Fruit fly (Drosophila melanogaster) whole organism, larva: Measurements from ENCODE around the gene Paics.
A peak's percentile ranks its signal among the peaks of the same experiment; 100 is the strongest.

ENCODE experiments used
- noc ChIP-seq: fragments of 200-800 bp; sonication (Bioruptor generic); optimal IDR thresholded peaks from 3 replicates; lab custom pipeline; 2019; ENCODE audit warnings: missing biosample characterization, mild to moderate bottlenecking, missing genetic modification characterization, moderate library complexity

The Paics gene

dm6 chrX:12760466-12761133, at the start of gene Paics:
Gene Paics (minus strand): TSS chrX:12760617.
- TF ChIP-seq noc (tag; lab: Kevin White, UChicago) = peak; percentile 48

DNA sequence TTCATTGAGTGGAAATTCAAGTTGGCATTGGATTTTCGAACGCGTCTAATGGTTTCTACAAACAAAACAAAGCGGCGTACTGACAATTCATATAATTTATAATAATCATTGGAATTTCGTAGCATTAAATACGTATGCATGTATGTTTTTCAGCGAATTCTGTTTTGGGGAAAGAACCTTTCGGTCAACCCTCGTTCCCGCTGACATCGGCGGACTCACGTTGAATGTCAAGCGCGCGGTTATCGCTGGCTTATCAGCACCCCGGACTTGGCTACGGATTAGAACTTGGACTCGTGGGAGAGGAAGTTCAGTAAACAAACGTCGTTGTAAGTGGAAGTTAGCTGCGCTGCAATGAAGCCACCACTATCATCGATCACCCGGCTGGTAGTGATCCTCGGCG, 40.9 kb upstream of the Paics start, which contains the start of gene Nep6:
Nep6 (plus strand) TSS at position 305 of the 400 bp plus-strand sequence.
- TF ChIP-seq noc (tag; lab: Kevin White, UChicago) = no peak

DNA sequence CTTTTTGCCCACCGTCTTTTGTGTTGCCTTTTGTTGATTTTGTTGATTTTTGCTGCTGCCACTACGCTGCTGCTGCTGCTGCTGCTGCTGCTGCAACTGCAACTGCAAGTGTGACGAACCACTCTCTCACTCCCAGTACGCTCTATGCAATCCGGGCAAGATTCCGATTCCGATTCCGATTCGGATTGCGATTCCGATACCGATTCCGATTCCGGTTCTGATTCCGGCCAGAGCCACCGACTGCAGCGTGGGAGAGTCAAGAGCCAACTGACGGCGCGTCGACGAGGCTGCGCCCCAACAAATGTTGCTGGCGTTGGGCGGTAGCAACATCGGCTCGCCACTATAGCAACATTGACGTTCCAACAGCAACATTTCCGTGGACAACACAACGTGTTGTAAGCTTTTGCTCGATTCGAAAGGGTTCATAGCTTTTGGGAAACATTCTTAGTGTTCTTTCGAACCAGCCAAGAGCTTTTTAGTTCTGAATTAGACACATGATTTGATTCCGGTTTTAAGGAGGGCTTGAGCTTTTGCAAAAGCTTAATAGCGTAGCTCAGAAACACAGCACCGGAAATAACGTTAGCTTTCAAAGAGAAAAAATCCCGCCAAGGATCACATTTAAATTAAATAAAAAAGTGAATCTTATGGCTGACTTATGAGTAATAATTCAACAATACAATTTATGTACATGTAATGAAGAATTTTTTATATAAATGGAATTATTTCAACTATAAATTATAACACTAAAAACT, 24.4 kb upstream of the Paics start, which contains the start of gene CG32647:
CG32647 (minus strand) TSS at position 269 of the 752 bp plus-strand sequence.
- no peak for TF ChIP-seq noc (tag; lab: Kevin White, UChicago)

DNA sequence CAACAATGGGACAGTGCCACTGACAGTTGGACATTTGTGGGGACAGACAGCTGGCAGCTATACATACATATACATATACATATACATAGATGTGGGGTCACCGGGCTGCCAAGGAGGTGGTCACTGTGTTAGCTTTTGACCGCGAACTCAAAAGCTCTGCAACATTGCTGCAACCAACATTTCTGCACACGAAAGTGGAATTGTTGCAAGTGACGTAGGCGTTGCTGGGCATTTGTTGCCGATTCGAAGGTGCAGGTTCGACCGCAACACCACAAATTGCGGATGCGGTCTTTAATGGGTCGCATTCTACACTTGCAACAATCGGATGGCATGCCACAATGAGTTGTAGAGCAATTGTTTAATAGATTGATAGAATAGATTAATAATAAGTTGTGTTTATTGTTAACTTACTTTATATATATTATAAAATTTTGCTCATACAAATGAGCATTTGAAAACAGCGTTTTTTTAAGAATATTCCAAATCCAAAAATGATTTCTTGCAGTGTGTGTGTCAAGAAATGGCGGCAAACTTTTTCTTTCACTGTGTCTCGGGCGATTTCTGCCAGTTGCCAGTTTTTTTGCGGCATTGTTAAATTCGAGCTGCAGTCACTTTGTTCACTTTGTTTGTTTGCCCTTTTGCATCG, 17.5 kb upstream of the Paics start:
- no peak for TF ChIP-seq noc (tag; lab: Kevin White, UChicago)

DNA sequence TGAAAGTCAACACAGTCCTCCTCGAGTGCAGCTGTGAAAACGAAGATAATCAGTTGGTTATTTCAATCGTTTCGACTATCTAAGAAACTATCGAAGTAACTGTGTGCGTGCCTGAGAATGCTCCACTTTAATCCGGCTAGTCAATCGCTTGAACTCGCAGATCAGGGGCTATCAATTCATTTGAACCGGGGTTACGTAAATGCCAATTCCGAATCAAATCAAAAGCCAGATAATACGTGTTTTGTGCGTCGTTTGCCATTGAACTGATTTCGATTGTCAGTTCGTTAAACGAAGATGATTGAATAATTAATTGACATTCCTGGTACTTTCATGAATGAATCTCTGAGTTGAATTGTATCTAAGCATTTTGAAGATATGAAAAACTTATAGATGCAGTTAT, 16.8 kb upstream of the Paics start:
- TF ChIP-seq noc (tag; lab: Kevin White, UChicago) = peak; percentile 81

dm6 chrX:12766286-12766685, 5.9 kb upstream of the Paics start:
- no peak for TF ChIP-seq noc (tag; lab: Kevin White, UChicago)

- no peak for TF ChIP-seq noc (tag; lab: Kevin White, UChicago)
These were observed 5.3 kb upstream of the Paics start for dm6 chrX:12765736-12766135.

DNA sequence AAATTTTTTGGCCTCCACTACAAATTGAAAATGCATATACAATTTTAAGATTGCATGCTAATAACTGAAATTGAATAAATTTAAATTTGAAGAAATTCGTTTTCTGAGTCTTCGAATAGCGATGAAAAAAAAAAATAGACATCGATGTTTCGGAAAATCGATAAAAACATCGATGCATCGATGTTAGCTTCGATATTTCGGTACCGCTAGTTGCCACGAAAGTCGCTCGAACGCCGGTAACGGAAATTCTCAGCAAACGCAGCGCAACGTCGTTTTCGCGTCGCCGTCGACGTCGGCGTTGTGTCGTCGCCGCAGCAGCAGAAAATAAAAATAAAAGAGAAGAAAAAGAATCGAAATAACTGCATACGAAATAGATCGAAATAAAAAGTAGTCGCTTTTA, 4.7 kb upstream of the Paics start, which contains the start of gene Agpat1:
Agpat1 (plus strand) TSS at position 191 of the 400 bp plus-strand sequence.
- TF ChIP-seq noc (tag; lab: Kevin White, UChicago) = no peak

DNA sequence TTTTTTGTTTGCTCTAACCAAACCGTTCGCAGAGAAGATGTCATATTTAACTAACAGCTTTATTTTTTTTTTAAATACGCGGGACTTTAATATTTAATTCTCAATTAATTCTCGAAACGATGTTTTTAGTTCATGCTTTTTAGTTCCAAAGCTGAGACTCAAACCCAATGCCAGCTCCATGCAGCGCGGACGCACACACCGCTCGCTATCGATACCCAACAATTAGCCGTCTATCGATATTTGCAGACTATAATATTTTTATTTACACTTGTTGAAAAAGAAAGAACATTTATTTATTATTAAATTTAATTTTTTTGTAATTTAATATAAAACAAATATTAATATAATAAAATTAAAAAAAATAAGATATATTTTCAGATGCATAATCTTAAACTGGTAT, 4.2 kb upstream of the Paics start:
- TF ChIP-seq noc (tag; lab: Kevin White, UChicago) = no peak

DNA sequence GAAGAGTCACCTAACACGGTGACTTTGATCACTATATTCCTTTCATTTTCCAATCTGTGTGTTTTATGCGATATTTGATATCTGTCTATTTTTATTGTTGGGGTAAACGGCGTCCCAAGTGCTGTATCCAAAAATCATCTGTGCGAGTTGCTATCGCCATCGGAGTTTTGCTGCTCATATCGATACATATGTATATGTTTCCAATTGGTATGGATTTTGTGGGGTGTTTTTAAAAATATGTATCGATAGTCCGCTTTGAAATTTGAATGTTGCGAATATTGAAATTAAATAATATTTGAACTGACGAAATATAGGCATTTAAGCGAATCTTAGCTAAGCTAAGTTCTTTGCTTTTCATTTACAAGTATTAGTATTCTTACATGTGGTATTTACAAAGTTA, 3.0 kb upstream of the Paics start, which contains the start of gene pira:
pira (minus strand) TSS at position 145 of the 400 bp plus-strand sequence.
- TF ChIP-seq noc (tag; lab: Kevin White, UChicago) = no peak

dm6 chrX:12759162-12759561, 1.3 kb downstream of the Paics start:
- no peak for TF ChIP-seq noc (tag; lab: Kevin White, UChicago)

DNA sequence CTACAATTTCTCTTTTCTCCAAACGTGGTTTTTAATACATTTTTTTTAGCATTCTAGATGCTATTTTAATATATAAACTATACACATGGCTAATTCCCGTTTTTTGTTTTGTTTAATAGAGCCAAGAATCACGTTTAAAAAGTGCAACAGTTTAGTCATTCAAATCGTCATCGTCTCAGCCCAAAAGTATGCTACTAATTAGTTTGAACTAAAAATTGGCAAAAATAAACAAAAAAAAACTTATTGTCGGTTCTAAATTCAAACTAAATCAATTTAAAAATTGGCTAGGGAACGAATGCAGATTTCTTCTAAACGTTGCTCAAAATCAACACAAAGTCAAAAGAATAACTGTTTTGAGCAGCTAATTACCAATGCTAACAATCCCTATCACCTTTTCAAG, 3.3 kb downstream of the Paics start:
- TF ChIP-seq noc (tag; lab: Kevin White, UChicago) = no peak

dm6 chrX:12756374-12756721, 4.1 kb downstream of the Paics start:
- no peak for TF ChIP-seq noc (tag; lab: Kevin White, UChicago)

DNA sequence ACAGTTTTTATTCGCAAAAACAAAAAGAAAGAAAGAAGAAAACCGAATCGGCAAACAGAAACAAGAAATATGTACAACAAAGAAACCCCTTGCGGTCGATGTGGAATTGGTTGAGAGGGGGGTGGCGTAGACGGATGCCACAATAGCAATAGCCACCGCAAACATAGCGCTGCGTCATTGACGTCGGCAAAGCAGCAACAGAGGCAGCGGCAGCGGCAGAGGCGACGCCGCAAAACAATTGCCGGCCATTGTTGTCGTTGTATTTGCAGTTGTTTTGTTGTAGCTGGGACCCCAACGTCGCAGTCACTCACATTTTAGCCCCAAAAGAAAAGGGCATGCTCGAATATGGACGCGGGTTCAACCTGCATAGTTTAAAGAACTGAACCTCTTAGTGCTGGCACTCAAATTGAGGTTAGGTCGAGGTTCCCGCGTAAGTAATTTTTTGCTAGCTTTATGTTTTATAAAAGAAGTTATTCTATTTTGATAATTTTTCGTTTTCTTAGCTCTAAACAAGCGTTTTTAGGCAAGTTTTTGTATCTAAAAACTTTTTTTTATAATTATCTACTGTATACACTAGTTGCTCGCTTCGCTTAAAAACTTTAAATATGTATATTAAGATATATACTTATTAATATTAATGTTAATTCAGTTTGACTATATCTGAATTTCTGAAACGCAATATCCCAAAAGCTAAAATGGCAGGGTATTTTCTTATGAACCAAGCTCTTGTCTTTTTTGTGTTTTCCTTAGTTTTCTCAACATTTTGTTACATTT, 4.6 kb downstream of the Paics start:
- TF ChIP-seq noc (tag; lab: Kevin White, UChicago) = no peak

dm6 chrX:12755017-12755563, 5.3 kb downstream of the Paics start:
- TF ChIP-seq noc (tag; lab: Kevin White, UChicago) = peak; percentile 95
